Worm (Caenorhabditis elegans) whole organism, young adult: ENCODE results near the gene unc-7.

Experiments used
- attf-5 ChIP-seq: fragments of 200-800 bp; sonication (Bioruptor generic); optimal IDR thresholded peaks from 2 replicates; lab custom pipeline; 2018; ENCODE audit warnings: mild to moderate bottlenecking, missing genetic modification characterization, missing compliant biosample characterization
- cebp-2 ChIP-seq: fragments of 200-800 bp; sonication (Bioruptor generic); IDR thresholded peaks from 2 replicates; pipeline ENCODE4 v1.3.6; 2022; ENCODE audit warnings: missing genetic modification characterization, missing compliant biosample characterization
- nfya-1 ChIP-seq: sonication (generic microtip); optimal IDR thresholded peaks from 2 replicates; lab custom pipeline; 2017; ENCODE audit warnings: antibody characterized with exemption, missing compliant biosample characterization, missing genetic modification characterization, borderline replicate concordance; ENCODE audit not compliant: insufficient read depth

DNA sequence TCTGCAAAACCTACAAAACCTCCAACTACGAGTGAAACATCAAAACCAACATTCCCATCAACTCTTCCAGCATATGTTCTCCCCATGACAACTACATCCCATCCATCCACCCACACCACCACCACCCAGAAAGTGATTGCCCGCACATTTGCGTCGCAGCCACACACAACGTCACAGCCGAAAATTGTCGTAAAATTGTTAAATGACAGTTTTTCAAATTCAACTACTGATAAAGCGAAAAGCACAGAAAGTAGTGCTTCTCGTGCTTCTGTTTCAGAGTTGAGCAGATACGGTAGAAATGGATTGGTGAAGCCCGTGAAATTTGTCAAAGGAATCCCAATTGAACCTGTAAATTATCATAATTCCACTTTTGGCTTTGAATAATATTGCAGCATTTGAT, 59.8 kb downstream of the unc-7 start:
- TF ChIP-seq nfya-1 (tag; lab: Kevin White, UChicago) (no peak), cebp-2 (GFP tag; lab: Robert Waterston, UW) (no peak), attf-5 (GFP tag; lab: Kevin White, UChicago) (no peak)
